Worm (Caenorhabditis elegans): ENCODE results near the gene chk-1.

Gene chk-1

ce11 chrV:3799737-3800136, 40.5 kb upstream of the chk-1 start:
- TF ChIP-seq tbx-11 (GFP tag; IDR thresholded peaks at IDR 0.05) (no peak), aly-1 (tag; optimal IDR thresholded peaks at IDR 0.05) (no peak), hmg-4 (GFP tag; optimal IDR thresholded peaks at IDR 0.05) (no peak), ama-1 (optimal IDR thresholded peaks at IDR 0.05) (no peak), tbx-37 (GFP tag; conservative IDR thresholded peaks at IDR 0.05) (no peak), flt-1 (GFP tag; IDR thresholded peaks at IDR 0.05) (no peak), F13C5.2 (tag; optimal IDR thresholded peaks at IDR 0.05) (no peak), tra-4 (tag; optimal IDR thresholded peaks at IDR 0.05) (no peak), pes-1 (GFP tag; IDR thresholded peaks at IDR 0.05) (no peak), ceh-36 (tag; optimal IDR thresholded peaks at IDR 0.05) (no peak), sea-1 (GFP tag; conservative IDR thresholded peaks at IDR 0.05) (no peak), hmbx-1 (tag; optimal IDR thresholded peaks at IDR 0.05) (no peak), hnd-1 (tag; optimal IDR thresholded peaks at IDR 0.05) (no peak), ceh-13 (GFP tag; optimal IDR thresholded peaks at IDR 0.05) (no peak), ets-7 (tag; optimal IDR thresholded peaks at IDR 0.05) (no peak), B0310.2 (tag; optimal IDR thresholded peaks at IDR 0.05) (no peak), scrt-1 (GFP tag; IDR thresholded peaks at IDR 0.05) (no peak)

ce11 chrV:3790424-3790823, 31.2 kb upstream of the chk-1 start:
- TF ChIP-seq ama-1 (optimal IDR thresholded peaks at IDR 0.05), result no peak
- TF ChIP-seq B0310.2 (tag; optimal IDR thresholded peaks at IDR 0.05), result no peak
- no peak for TF ChIP-seq aly-1 (tag; optimal IDR thresholded peaks at IDR 0.05)
- TF ChIP-seq scrt-1 (GFP tag; IDR thresholded peaks at IDR 0.05), result no peak
- TF ChIP-seq hnd-1 (tag; optimal IDR thresholded peaks at IDR 0.05), result no peak
- no peak for TF ChIP-seq ets-7 (tag; optimal IDR thresholded peaks at IDR 0.05)
- no peak for TF ChIP-seq F13C5.2 (tag; optimal IDR thresholded peaks at IDR 0.05)
- TF ChIP-seq flt-1 (GFP tag; IDR thresholded peaks at IDR 0.05), result no peak
- TF ChIP-seq hmbx-1 (tag; optimal IDR thresholded peaks at IDR 0.05), result no peak
- TF ChIP-seq ceh-36 (tag; optimal IDR thresholded peaks at IDR 0.05), result no peak
- no peak for TF ChIP-seq tbx-11 (GFP tag; IDR thresholded peaks at IDR 0.05)
- no peak for TF ChIP-seq pes-1 (GFP tag; IDR thresholded peaks at IDR 0.05)
- no peak for TF ChIP-seq hmg-4 (GFP tag; optimal IDR thresholded peaks at IDR 0.05)

ce11 chrV:3789770-3790169, 30.5 kb upstream of the chk-1 start, which contains the start of gene R08F11.7:
TSS of gene R08F11.7 (plus strand) at chrV:3790070.
- TF ChIP-seq pes-1 (GFP tag; IDR thresholded peaks at IDR 0.05) (no peak), sea-1 (GFP tag; conservative IDR thresholded peaks at IDR 0.05) (no peak), ceh-36 (tag; optimal IDR thresholded peaks at IDR 0.05) (no peak), aly-1 (tag; optimal IDR thresholded peaks at IDR 0.05) (no peak), F13C5.2 (tag; optimal IDR thresholded peaks at IDR 0.05) (no peak), B0310.2 (tag; optimal IDR thresholded peaks at IDR 0.05) (no peak), hmbx-1 (tag; optimal IDR thresholded peaks at IDR 0.05) (no peak), tra-4 (tag; optimal IDR thresholded peaks at IDR 0.05) (no peak), ceh-13 (GFP tag; optimal IDR thresholded peaks at IDR 0.05) (no peak)

- no peak for TF ChIP-seq ceh-13 (GFP tag; optimal IDR thresholded peaks at IDR 0.05)
- no peak for TF ChIP-seq hnd-1 (tag; optimal IDR thresholded peaks at IDR 0.05)
- no peak for TF ChIP-seq ets-7 (tag; optimal IDR thresholded peaks at IDR 0.05)
- TF ChIP-seq B0310.2 (tag; optimal IDR thresholded peaks at IDR 0.05), result no peak
- no peak for TF ChIP-seq hmbx-1 (tag; optimal IDR thresholded peaks at IDR 0.05)
- no peak for TF ChIP-seq flt-1 (GFP tag; IDR thresholded peaks at IDR 0.05)
- no peak for TF ChIP-seq hmg-4 (GFP tag; optimal IDR thresholded peaks at IDR 0.05)
- TF ChIP-seq tbx-37 (GFP tag; conservative IDR thresholded peaks at IDR 0.05), result no peak
- TF ChIP-seq pes-1 (GFP tag; IDR thresholded peaks at IDR 0.05), result no peak
Measured at ce11 chrV:3788538-3788937, 29.3 kb upstream of the chk-1 start.

ce11 chrV:3784167-3784734, 25.0 kb upstream of the chk-1 start, which contains the start of gene R08F11.1:
TSS of gene R08F11.1 (minus strand) at chrV:3784217.
- TF ChIP-seq ama-1 (optimal IDR thresholded peaks at IDR 0.05) (no peak), ceh-13 (GFP tag; optimal IDR thresholded peaks at IDR 0.05) (no peak), tra-4 (tag; optimal IDR thresholded peaks at IDR 0.05) (no peak)

ce11 chrV:3776946-3777345, 17.7 kb upstream of the chk-1 start:
- TF ChIP-seq hnd-1 (tag; optimal IDR thresholded peaks at IDR 0.05), result no peak
- no peak for TF ChIP-seq hmg-4 (GFP tag; optimal IDR thresholded peaks at IDR 0.05)
- TF ChIP-seq ama-1 (optimal IDR thresholded peaks at IDR 0.05), result no peak
- no peak for TF ChIP-seq tbx-37 (GFP tag; conservative IDR thresholded peaks at IDR 0.05)
- TF ChIP-seq hmbx-1 (tag; optimal IDR thresholded peaks at IDR 0.05), result no peak
- TF ChIP-seq ceh-13 (GFP tag; optimal IDR thresholded peaks at IDR 0.05), result no peak
- no peak for TF ChIP-seq B0310.2 (tag; optimal IDR thresholded peaks at IDR 0.05)

- TF ChIP-seq sea-1 (GFP tag; conservative IDR thresholded peaks at IDR 0.05) (no peak), F13C5.2 (tag; optimal IDR thresholded peaks at IDR 0.05) (no peak), tbx-37 (GFP tag; conservative IDR thresholded peaks at IDR 0.05) (no peak), ets-7 (tag; optimal IDR thresholded peaks at IDR 0.05) (no peak), hmbx-1 (tag; optimal IDR thresholded peaks at IDR 0.05) (no peak)
Measured at ce11 chrV:3776086-3776589, 16.9 kb upstream of the chk-1 start, which contains the start of gene cysl-3. TSS of gene cysl-3 (minus strand) at chrV:3776136.

ce11 chrV:3774653-3775052, 15.4 kb upstream of the chk-1 start:
- no peak for TF ChIP-seq hnd-1 (tag; optimal IDR thresholded peaks at IDR 0.05)
- TF ChIP-seq tbx-11 (GFP tag; IDR thresholded peaks at IDR 0.05), result no peak
- TF ChIP-seq B0310.2 (tag; optimal IDR thresholded peaks at IDR 0.05), result no peak
- no peak for TF ChIP-seq pes-1 (GFP tag; IDR thresholded peaks at IDR 0.05)
- no peak for TF ChIP-seq tra-4 (tag; optimal IDR thresholded peaks at IDR 0.05)
- no peak for TF ChIP-seq sea-1 (GFP tag; conservative IDR thresholded peaks at IDR 0.05)
- TF ChIP-seq tbx-37 (GFP tag; conservative IDR thresholded peaks at IDR 0.05), result no peak
- TF ChIP-seq ets-7 (tag; optimal IDR thresholded peaks at IDR 0.05), result no peak
- no peak for TF ChIP-seq scrt-1 (GFP tag; IDR thresholded peaks at IDR 0.05)
- TF ChIP-seq hmbx-1 (tag; optimal IDR thresholded peaks at IDR 0.05), result no peak
- no peak for TF ChIP-seq flt-1 (GFP tag; IDR thresholded peaks at IDR 0.05)
- TF ChIP-seq ceh-13 (GFP tag; optimal IDR thresholded peaks at IDR 0.05), result no peak
